Worm (Caenorhabditis elegans) whole organism, midembryonic: Measurements from ENCODE around the gene R07E5.17.

Experiments used
- T22C8.4 ChIP-seq: fragments of 200-800 bp; sonication (Bioruptor generic); IDR thresholded peaks from 2 replicates; pipeline ENCODE4 v1.3.6; 2022; ENCODE audit warnings: missing genetic modification characterization, missing compliant biosample characterization
- cog-1 ChIP-seq: sonication (generic microtip); optimal IDR thresholded peaks from 2 replicates; lab custom pipeline; 2016; ENCODE audit warnings: missing genetic modification characterization, missing compliant biosample characterization
- flt-1 ChIP-seq: fragments of 200-800 bp; sonication (Bioruptor generic); IDR thresholded peaks from 2 replicates; pipeline ENCODE4 v1.3.6; 2022; ENCODE audit warnings: missing genetic modification characterization, missing compliant biosample characterization
- klf-2 ChIP-seq: fragments of 200-800 bp; sonication (Bioruptor generic); conservative IDR thresholded peaks from 2 replicates; pipeline ENCODE4 v1.3.6; 2022; ENCODE audit warnings: missing genetic modification reagents, missing genetic modification characterization, missing compliant biosample characterization
- med-1 ChIP-seq: sonication (generic microtip); optimal IDR thresholded peaks from 2 replicates; lab custom pipeline; 2017; ENCODE audit warnings: missing genetic modification characterization, mild to moderate bottlenecking, missing compliant biosample characterization, antibody characterized with exemption, missing genetic modification reagents; ENCODE audit not compliant: insufficient read depth
- ref-1 ChIP-seq: fragments of 200-800 bp; sonication (Bioruptor generic); conservative IDR thresholded peaks from 2 replicates; pipeline ENCODE4 v1.3.6; 2022; ENCODE audit warnings: missing genetic modification reagents, missing genetic modification characterization, missing compliant biosample characterization
- tab-1 ChIP-seq: fragments of 200-800 bp; sonication (Bioruptor generic); IDR thresholded peaks from 2 replicates; pipeline ENCODE4 v1.3.6; 2022; ENCODE audit warnings: missing genetic modification characterization, missing compliant biosample characterization
- ztf-23 ChIP-seq: fragments of 200-800 bp; sonication (Bioruptor generic); IDR thresholded peaks from 2 replicates; pipeline ENCODE4 v1.3.6; 2022; ENCODE audit warnings: missing genetic modification reagents, missing genetic modification characterization, missing compliant biosample characterization
- ztf-29 ChIP-seq: fragments of 200-800 bp; sonication (Bioruptor generic); IDR thresholded peaks from 2 replicates; pipeline ENCODE4 v1.3.6; 2022; ENCODE audit warnings: missing genetic modification reagents, missing genetic modification characterization, missing compliant biosample characterization

The R07E5.17 gene

DNA sequence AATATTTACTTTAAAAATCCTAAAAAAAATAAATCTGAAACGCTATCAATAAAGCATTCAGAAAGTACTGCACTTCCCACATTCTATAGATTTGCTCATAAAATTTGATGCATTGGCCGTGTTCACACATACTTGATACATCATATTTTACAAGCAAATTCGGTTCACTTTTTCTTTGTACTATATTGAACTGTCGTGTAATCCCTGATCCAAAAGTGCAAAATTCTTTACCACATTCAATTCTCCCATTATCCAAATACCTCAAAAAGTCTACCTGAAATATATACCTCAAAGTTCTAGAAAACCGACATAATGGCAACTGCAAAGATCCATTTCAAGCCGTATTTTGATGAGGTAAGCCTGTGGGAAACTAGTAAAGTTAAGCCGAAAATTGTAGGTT lies 37.5 kb upstream of the R07E5.17 start, which contains the start of gene nex-3:
TSS of gene nex-3 (plus strand) at position 301 of the 400 bp plus-strand sequence.
- TF ChIP-seq flt-1 (no peak), med-1 (no peak), ztf-29 (no peak), ztf-23 (GFP tag; lab: Robert Waterston, UW) (no peak), T22C8.4 (no peak), klf-2 (GFP tag; lab: Robert Waterston, UW) (no peak), cog-1 (no peak), ref-1 (GFP tag; lab: Robert Waterston, UW) (no peak), tab-1 (GFP tag; lab: Robert Waterston, UW) (no peak)

DNA sequence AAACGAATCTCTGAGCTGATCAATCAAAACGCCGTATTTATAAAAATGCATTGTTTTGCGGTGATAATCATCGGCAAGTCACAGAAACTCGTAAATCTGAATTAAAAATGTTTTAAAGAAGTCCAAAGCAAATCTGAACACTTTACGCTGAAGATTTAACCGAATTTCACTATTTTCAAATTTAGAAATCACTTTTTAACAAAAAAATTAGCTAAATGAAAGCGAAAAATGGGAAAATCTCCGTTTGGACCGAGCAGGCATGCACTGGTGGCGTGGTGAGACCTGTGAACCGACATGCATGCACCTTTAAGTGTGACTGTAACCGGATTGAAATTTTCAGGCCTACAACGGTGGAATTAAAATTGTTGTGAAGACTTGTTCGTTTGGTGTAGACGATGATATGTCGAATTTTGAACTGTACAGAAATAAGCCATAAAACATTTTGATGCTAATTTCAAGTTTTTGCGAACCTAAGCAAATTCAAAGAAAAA lies 35.3 kb upstream of the R07E5.17 start, which contains the start of gene C28A5.2:
TSS of gene C28A5.2 (minus strand) at position 51 of the 491 bp plus-strand sequence.
- TF ChIP-seq med-1: no peak
- TF ChIP-seq tab-1 (GFP tag; lab: Robert Waterston, UW): no peak
- TF ChIP-seq ref-1 (GFP tag; lab: Robert Waterston, UW): no peak
- no peak for TF ChIP-seq flt-1
- no peak for TF ChIP-seq ztf-23 (GFP tag; lab: Robert Waterston, UW)
- TF ChIP-seq cog-1: no peak

DNA sequence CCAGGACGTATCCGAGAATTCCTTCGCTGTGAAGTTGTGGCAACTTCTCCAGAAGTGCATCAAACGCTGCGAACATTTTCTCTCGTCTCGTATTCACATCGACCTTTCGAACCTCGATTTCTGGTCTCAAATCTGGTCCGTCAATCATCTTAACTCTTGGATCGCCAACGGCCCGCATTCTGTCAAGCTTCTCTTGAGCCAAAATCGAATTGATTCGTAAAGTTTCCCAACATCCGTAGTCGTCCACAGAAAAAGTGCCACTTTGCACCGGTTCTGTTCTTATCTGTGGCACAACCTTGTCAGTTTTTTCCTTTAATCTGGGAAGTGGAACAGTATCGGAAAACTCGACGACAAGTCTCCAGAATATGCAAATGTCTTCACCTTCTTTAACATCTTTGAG lies 31.0 kb upstream of the R07E5.17 start:
- TF ChIP-seq ref-1 (GFP tag; lab: Robert Waterston, UW) (no peak), ztf-29 (no peak), cog-1 (no peak), flt-1 (no peak), klf-2 (GFP tag; lab: Robert Waterston, UW) (no peak), ztf-23 (GFP tag; lab: Robert Waterston, UW) (no peak), tab-1 (GFP tag; lab: Robert Waterston, UW) (no peak), med-1 (no peak), T22C8.4 (no peak)

DNA sequence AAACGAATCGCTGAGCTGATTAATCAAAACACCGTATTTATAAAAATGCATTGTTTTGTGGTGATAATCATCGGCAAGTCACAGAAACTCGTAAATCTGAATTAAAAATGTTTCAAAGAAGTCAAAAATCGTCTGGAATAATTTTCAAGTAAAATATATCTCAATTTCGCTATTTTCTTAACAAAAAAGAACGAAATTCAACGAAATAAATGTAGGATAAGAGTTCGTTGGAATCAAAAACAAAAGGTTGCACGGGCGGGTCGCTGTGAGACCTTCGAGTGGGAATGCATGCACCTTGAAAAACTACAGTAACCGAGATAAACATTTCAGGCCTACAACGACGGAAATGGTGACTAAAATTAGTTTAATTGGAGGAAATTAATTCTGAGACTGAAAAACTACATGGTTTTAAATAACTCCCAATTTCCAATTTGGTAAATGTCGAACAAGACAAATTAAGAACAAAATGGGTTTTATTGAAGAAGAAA lies 30.1 kb upstream of the R07E5.17 start, which contains the start of gene C28A5.1:
TSS of gene C28A5.1 (minus strand) at position 51 of the 488 bp plus-strand sequence.
- no peak for TF ChIP-seq ztf-29
- no peak for TF ChIP-seq klf-2 (GFP tag; lab: Robert Waterston, UW)
- TF ChIP-seq flt-1: no peak
- TF ChIP-seq T22C8.4: no peak
- no peak for TF ChIP-seq ref-1 (GFP tag; lab: Robert Waterston, UW)

DNA sequence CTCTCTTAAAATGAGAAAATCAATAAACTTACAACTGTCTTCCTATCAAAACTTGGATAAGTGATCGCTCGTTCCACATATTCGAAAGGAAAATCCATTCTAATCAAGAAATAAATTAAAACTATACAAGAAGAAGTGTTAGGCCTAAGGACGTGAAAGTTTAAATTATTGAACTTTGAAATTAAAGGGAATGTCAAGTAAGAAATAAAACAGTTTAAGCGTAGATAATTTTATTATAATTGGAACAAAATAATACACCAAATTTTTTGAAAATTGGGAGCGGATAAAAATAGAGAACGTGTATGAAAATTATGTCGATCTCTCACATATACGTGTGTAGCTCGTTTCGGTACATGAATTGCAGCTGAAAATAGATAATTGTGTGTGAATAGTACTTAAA lies 25.2 kb upstream of the R07E5.17 start, which contains the start of gene C28A5.6:
TSS of gene C28A5.6 (minus strand) at position 101 of the 400 bp plus-strand sequence.
- TF ChIP-seq ztf-23 (GFP tag; lab: Robert Waterston, UW) (no peak), T22C8.4 (no peak), ztf-29 (no peak), ref-1 (GFP tag; lab: Robert Waterston, UW) (no peak), cog-1 (no peak), tab-1 (GFP tag; lab: Robert Waterston, UW) (no peak), med-1 (no peak), klf-2 (GFP tag; lab: Robert Waterston, UW) (no peak), flt-1 (no peak)

DNA sequence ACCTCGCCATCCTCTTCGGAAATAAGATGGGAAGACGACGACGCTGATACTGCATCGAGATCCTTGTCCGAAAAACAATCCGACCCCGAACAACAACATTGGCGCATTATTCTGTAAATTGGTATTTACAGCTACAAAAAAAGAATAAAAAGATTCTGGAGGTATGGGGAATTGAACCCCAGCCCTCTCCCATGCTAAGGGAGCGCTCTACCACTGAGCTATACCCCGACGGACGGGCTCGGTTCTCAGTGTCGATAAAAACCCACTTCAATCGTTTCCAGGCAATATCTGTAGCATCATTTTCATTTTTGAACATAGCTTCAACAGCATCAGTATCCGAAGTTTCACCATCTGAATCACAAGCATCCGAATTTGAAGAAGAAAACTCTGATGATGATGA lies 24.6 kb upstream of the R07E5.17 start:
- TF ChIP-seq T22C8.4: peak; percentile 64
- TF ChIP-seq klf-2 (GFP tag; lab: Robert Waterston, UW): no peak
- no peak for TF ChIP-seq med-1
- TF ChIP-seq ztf-23 (GFP tag; lab: Robert Waterston, UW): peak; percentile 59; the same call in 1 of the 2 replicates
- TF ChIP-seq tab-1 (GFP tag; lab: Robert Waterston, UW): peak; percentile 76
- 0 out of 2 replicates have a peak, but pooled peaks have one; percentile 9 for TF ChIP-seq ref-1 (GFP tag; lab: Robert Waterston, UW)

DNA sequence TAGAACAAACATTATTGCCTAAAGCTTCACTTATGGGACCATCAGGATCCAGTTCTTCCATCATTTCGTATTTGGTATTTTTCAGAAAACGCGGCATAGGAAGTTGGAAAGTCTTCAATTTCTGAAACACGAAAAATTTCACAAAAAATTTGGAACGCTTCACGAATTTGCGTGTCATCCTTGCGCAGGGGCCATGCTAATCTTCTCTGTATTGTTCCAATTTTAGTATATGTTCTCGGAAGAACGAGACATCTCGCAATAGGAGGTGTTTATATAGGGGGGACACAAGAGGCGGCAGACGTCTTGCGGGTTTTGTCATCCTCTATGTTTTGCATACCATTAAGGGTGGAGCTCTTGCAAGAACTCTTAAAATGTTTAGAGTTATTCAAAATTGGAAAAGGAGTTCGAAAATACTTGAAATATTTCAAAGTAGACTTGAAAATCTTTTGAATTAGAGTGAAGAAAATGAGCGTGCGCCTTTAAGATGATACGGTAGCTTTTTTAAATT lies 22.5 kb upstream of the R07E5.17 start:
- TF ChIP-seq ztf-23 (GFP tag; lab: Robert Waterston, UW): peak; percentile 91
- peak; percentile 93 for TF ChIP-seq tab-1 (GFP tag; lab: Robert Waterston, UW)
- TF ChIP-seq ztf-29: peak; percentile 87
- peak; percentile 76 for TF ChIP-seq ref-1 (GFP tag; lab: Robert Waterston, UW)
- TF ChIP-seq flt-1: peak; percentile 95
- TF ChIP-seq klf-2 (GFP tag; lab: Robert Waterston, UW): peak; percentile 83
- peak; percentile 87 for TF ChIP-seq T22C8.4

DNA sequence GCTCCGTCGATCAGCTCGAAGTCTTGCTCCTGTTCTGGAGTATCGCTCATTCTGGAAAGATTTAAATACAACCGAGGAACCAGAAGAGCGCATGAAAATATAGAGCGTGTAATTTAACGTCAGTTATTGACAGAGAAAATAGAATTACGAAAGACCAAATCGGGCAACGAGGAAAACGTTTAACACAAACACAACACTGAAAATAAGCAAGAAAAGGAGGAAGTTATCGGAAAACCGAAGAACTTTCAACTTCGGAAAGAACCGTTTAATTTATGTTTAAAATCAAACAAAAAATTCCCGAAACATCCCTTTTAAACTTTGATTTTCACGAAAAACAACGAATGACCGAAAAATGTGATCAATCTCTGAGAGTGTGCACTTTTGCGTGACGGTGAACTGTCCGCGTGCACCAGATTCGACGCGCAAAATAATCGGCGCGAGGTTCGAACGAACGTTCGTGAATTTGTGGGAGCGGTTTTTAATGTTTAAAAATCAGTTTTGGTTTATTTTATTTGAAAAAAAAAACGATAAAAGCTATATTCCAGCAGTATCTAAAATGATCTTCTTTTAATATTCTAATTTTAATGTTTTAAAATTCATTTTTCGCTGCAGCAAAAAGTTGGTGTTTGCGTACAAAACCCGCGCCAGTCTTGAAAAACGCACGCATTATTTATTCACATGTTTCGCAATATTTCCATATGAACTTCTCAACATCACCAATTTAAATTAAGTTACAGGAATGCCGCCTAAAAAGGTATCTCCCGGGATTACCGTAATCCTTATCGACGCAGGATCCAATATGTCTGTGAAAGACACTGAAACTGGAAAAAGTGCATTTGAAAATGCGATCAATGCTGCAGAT lies 15.1 kb upstream of the R07E5.17 start, which contains the start of the genes R07E5.7 and cku-80:
TSS of gene R07E5.7 (minus strand) at position 51 of the 862 bp plus-strand sequence.
TSS of gene cku-80 (plus strand) at position 732 of the 862 bp plus-strand sequence.
- TF ChIP-seq med-1: no peak
- no peak for TF ChIP-seq T22C8.4
- peak; percentile 7 for TF ChIP-seq cog-1
- peak; percentile 50; the same call in 1 of the 2 replicates for TF ChIP-seq ztf-23 (GFP tag; lab: Robert Waterston, UW)

DNA sequence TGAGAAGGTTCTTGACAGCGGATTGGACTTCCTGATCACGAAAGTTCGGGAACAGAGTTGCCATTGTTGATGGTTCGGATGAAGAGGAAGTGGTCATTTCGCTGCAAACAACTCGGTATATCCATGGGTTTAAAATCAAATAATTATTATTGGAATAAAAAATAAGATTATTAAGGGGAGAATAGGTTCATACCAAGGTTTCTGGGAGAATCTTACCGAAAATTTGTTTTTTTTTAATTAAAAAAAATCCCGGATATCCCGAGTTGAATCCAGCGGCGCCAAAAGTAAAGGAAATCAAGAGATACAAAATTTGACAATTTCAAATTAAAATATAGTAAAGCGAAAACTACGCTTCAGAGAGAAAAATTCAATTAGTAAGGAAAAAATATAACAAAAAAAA lies 13.7 kb upstream of the R07E5.17 start, which contains the start of the genes R07E5.19 and pdcd-2:
TSS of gene R07E5.19 (minus strand) at position 101 of the 400 bp plus-strand sequence.
TSS of gene pdcd-2 (minus strand) at position 102 of the 400 bp plus-strand sequence.
- TF ChIP-seq tab-1 (GFP tag; lab: Robert Waterston, UW) (no peak), ztf-23 (GFP tag; lab: Robert Waterston, UW) (no peak), ref-1 (GFP tag; lab: Robert Waterston, UW) (no peak), klf-2 (GFP tag; lab: Robert Waterston, UW) (no peak), T22C8.4 (no peak), med-1 (no peak), cog-1 (no peak), ztf-29 (no peak), flt-1 (no peak)
